Fruit fly (Drosophila melanogaster): ENCODE data around the gene Dip-B.
A peak's percentile ranks its signal among the peaks of the same experiment; 100 is the strongest.

The Dip-B gene

DNA sequence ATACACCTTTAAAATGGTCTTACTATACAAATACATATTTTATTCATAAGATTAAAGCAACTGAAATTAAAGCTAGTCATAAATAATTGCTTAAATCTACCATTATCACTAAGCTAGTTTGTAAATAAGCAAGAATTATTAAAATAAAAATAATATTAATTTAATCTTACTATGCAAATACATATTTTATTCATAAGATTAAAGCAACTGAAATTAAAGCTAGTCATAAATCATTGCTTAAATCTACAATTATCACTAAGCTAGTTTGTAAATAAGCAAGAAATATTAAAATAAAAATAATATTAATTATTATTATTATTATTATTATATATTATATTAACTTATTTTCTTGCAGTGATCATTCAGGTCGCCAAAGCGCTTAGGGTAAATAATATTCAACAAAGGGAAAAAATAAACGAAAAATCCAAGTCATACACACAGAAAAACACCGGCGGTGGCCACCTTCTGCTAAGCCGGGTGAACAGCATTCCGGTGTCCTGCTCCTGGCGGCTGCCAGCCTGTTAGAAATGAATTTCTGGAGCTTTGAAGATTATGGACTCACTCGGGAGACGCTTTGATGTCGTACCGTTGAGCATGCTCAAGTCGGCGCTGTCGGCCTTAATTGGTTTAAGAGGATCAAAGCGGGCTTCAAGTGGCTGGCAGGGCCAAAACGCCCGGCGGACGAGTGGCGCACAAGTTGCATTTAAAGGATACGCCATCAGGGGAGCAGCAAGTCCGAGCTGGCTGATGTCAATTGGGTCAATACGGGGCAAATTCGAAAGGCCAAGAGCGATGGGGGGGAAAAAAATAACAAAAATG is 22.0 kb downstream of the Dip-B start (continued):
- no peak for TF ChIP-seq CG2129 (GFP tag; IDR thresholded peaks at IDR 0.05; ENCODE audit: partially characterized antibody)
- TF ChIP-seq scrt (GFP tag; optimal IDR thresholded peaks at IDR 0.05), result peak; percentile 8
- TF ChIP-seq Fer3 (tag; optimal IDR thresholded peaks at IDR 0.05), result no peak
- no peak for TF ChIP-seq cad (GFP tag; optimal IDR thresholded peaks at IDR 0.05)
- TF ChIP-seq Dad (GFP tag; optimal IDR thresholded peaks at IDR 0.05), result no peak
- TF ChIP-seq HLH3B (GFP tag; IDR thresholded peaks at IDR 0.05), result no peak
- no peak for TF ChIP-seq CG6175 (GFP tag; IDR thresholded peaks at IDR 0.05)
- TF ChIP-seq CG3838 (GFP tag; optimal IDR thresholded peaks at IDR 0.05), result no peak
- TF ChIP-seq lilli (GFP tag; optimal IDR thresholded peaks at IDR 0.05), result no peak
- peak; percentile 42 for TF ChIP-seq cwo (GFP tag; optimal IDR thresholded peaks at IDR 0.05)
- TF ChIP-seq CG3847 (GFP tag; IDR thresholded peaks at IDR 0.05), result peak; percentile 32; the same call in 1 of the 2 replicates
- no peak for TF ChIP-seq CG7928 (GFP tag; optimal IDR thresholded peaks at IDR 0.05)
- no peak for TF ChIP-seq cg (GFP tag; optimal IDR thresholded peaks at IDR 0.05)
- TF ChIP-seq CG13624 (GFP tag; optimal IDR thresholded peaks at IDR 0.05), result no peak
- TF ChIP-seq grn (GFP tag; optimal IDR thresholded peaks at IDR 0.05), result no peak
- no peak for TF ChIP-seq zen2 (GFP tag; IDR thresholded peaks at IDR 0.05; ENCODE audit: partially characterized antibody)
- no peak for TF ChIP-seq ERR (GFP tag; optimal IDR thresholded peaks at IDR 0.05)
- no peak for TF ChIP-seq B-H2 (GFP tag; optimal IDR thresholded peaks at IDR 0.05)
- TF ChIP-seq nau (GFP tag; optimal IDR thresholded peaks at IDR 0.05), result peak; percentile 15
- no peak for TF ChIP-seq CG16779 (GFP tag; IDR thresholded peaks at IDR 0.05)
- peak; percentile 53 for TF ChIP-seq CG30403 (GFP tag; optimal IDR thresholded peaks at IDR 0.05)
- no peak for TF ChIP-seq CG3726 (GFP tag; IDR thresholded peaks at IDR 0.05)
- peak; percentile 30; the same call in 1 of the 2 replicates for TF ChIP-seq Ptx1 (GFP tag; IDR thresholded peaks at IDR 0.05)
- no peak for TF ChIP-seq tll (GFP tag; optimal IDR thresholded peaks at IDR 0.05)
- TF ChIP-seq odd (GFP tag; optimal IDR thresholded peaks at IDR 0.05), result no peak
- no peak for TF ChIP-seq dm (GFP tag; optimal IDR thresholded peaks at IDR 0.05)
- TF ChIP-seq Tbp (GFP tag; optimal IDR thresholded peaks at IDR 0.05), result no peak
- peak; percentile 55 for TF ChIP-seq zf30C (GFP tag; optimal IDR thresholded peaks at IDR 0.05)
- TF ChIP-seq chinmo (GFP tag; IDR thresholded peaks at IDR 0.05; ENCODE audit: partially characterized antibody), result no peak
- TF ChIP-seq Nf-YC (tag; optimal IDR thresholded peaks at IDR 0.05), result peak; percentile 20
- peak; percentile 30 for TF ChIP-seq CG12104 (GFP tag; optimal IDR thresholded peaks at IDR 0.05)
- peak; percentile 70 for TF ChIP-seq CG18262 (tag; optimal IDR thresholded peaks at IDR 0.05)
- no peak for TF ChIP-seq zen (tag; optimal IDR thresholded peaks at IDR 0.05)
- no peak for TF ChIP-seq luna (GFP tag; optimal IDR thresholded peaks at IDR 0.05)
- TF ChIP-seq CG18619 (GFP tag; optimal IDR thresholded peaks at IDR 0.05), result peak; percentile 15
- no peak for TF ChIP-seq esg (GFP tag; conservative IDR thresholded peaks at IDR 0.05)
- TF ChIP-seq CG6791 (GFP tag; IDR thresholded peaks at IDR 0.05; ENCODE audit: partially characterized antibody), result no peak
- TF ChIP-seq da (GFP tag; optimal IDR thresholded peaks at IDR 0.05), result no peak
- TF ChIP-seq pho (GFP tag; optimal IDR thresholded peaks at IDR 0.05), result no peak
- no peak for TF ChIP-seq sna (GFP tag; IDR thresholded peaks at IDR 0.05; ENCODE audit: partially characterized antibody)
- TF ChIP-seq Usf (GFP tag; optimal IDR thresholded peaks at IDR 0.05), result no peak
- TF ChIP-seq CG9817 (tag; optimal IDR thresholded peaks at IDR 0.05), result no peak
- peak; percentile 73; the same call in 1 of the 3 replicates for TF ChIP-seq CG17361 (GFP tag; IDR thresholded peaks at IDR 0.05)
- no peak for TF ChIP-seq stwl (tag; optimal IDR thresholded peaks at IDR 0.05)
- TF ChIP-seq CG8089 (GFP tag; optimal IDR thresholded peaks at IDR 0.05), result no peak
- no peak for TF ChIP-seq CG16815 (GFP tag; optimal IDR thresholded peaks at IDR 0.05)
- TF ChIP-seq kay (GFP tag; optimal IDR thresholded peaks at IDR 0.05), result no peak
- no peak for TF ChIP-seq CG7963 (GFP tag; IDR thresholded peaks at IDR 0.05; ENCODE audit: partially characterized antibody)
- TF ChIP-seq Nf-YA (GFP tag; IDR thresholded peaks at IDR 0.05), result no peak

Data from whole organism, embryonic.